Fruit fly (Drosophila melanogaster): Measurements from ENCODE around the gene CG10654.

CG10654 gene

DNA sequence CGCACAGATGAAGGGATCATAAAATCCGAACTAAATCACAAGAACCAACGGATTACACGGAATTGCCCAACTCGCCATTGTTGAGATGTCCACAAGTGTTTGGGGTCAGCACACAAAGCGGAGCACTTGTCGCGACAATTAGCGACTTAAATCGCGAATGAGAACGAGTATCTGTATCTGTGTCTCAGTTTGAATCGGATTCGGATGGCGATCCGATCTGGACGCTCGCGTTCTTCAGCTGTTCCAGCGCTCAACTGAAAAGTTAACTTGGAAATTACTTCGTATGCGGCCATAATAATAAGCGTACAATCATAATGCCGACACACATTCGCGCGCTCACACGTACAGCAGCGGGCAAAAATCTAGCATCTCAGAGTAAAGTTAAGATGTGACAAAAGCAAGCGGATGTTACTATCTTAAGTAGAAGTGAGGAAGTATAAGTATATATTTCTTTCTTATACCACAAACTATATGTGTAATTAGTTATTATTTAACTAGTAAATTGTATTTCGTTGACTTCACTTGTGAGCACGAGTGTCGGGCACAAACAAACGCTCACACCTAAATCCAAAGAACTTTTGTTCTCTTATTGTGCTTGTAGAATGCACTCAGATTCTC lies 17.1 kb downstream of the CG10654 start, which contains the start of gene CG10660 (continued):
- TF ChIP-seq twi (tag; optimal IDR thresholded peaks at IDR 0.05): peak; percentile 68
- TF ChIP-seq amos (GFP tag; IDR thresholded peaks at IDR 0.05; ENCODE audit: partially characterized antibody): no peak
- TF ChIP-seq seq (GFP tag; IDR thresholded peaks at IDR 0.05): peak; percentile 88
- no peak for TF ChIP-seq hkb (optimal IDR thresholded peaks at IDR 0.05)
- TF ChIP-seq hkb (GFP tag; IDR thresholded peaks at IDR 0.05): peak; percentile 95
- TF ChIP-seq CG2678 (tag; optimal IDR thresholded peaks at IDR 0.05): peak; percentile 86
- TF ChIP-seq dmrt11E (tag; optimal IDR thresholded peaks at IDR 0.05): peak; percentile 77
- peak; percentile 87 for TF ChIP-seq CG11695 (GFP tag; IDR thresholded peaks at IDR 0.05)
- TF ChIP-seq rib (GFP tag; IDR thresholded peaks at IDR 0.05): 0 out of 2 replicates have a peak, but pooled peaks have one; percentile 16
- peak; percentile 31 for TF ChIP-seq CG9609 (GFP tag; optimal IDR thresholded peaks at IDR 0.05)
- TF ChIP-seq CG11085 (GFP tag; IDR thresholded peaks at IDR 0.05): peak; percentile 60; the same call in 1 of the 2 replicates
- TF ChIP-seq Doc2 (GFP tag; IDR thresholded peaks at IDR 0.05): no peak
- TF ChIP-seq fd102C (GFP tag; optimal IDR thresholded peaks at IDR 0.05): no peak
- TF ChIP-seq CG8765 (GFP tag; IDR thresholded peaks at IDR 0.05): peak; percentile 42; the same call in 1 of the 2 replicates
- peak; percentile 66 for TF ChIP-seq Lhr (GFP tag; optimal IDR thresholded peaks at IDR 0.05)
- TF ChIP-seq Fer1 (GFP tag; optimal IDR thresholded peaks at IDR 0.05): peak; percentile 83
- no peak for TF ChIP-seq Doc3 (GFP tag; IDR thresholded peaks at IDR 0.05; ENCODE audit: partially characterized antibody)
- TF ChIP-seq CG11504 (tag; optimal IDR thresholded peaks at IDR 0.05): peak; percentile 93
- TF ChIP-seq Six4 (GFP tag; optimal IDR thresholded peaks at IDR 0.05): peak; percentile 66
- peak; percentile 69 for TF ChIP-seq Spps (tag; optimal IDR thresholded peaks at IDR 0.05)
- TF ChIP-seq HLH54F (GFP tag; optimal IDR thresholded peaks at IDR 0.05): peak; percentile 62
- no peak for TF ChIP-seq Opbp (GFP tag; IDR thresholded peaks at IDR 0.05; ENCODE audit: partially characterized antibody)
- TF ChIP-seq bowl (GFP tag; IDR thresholded peaks at IDR 0.05): peak; percentile 66; the same call in 1 of the 2 replicates
- TF ChIP-seq CG34224 (GFP tag; IDR thresholded peaks at IDR 0.05; ENCODE audit: partially characterized antibody): no peak
- TF ChIP-seq CG10979 (tag; optimal IDR thresholded peaks at IDR 0.05): peak; percentile 91
- peak; percentile 39 for TF ChIP-seq MESR4 (GFP tag; optimal IDR thresholded peaks at IDR 0.05)
- TF ChIP-seq slou (GFP tag; optimal IDR thresholded peaks at IDR 0.05): no peak
- peak; percentile 81 for TF ChIP-seq jing (GFP tag; optimal IDR thresholded peaks at IDR 0.05)
- peak; percentile 80 for TF ChIP-seq ttk (GFP tag; IDR thresholded peaks at IDR 0.05)
- TF ChIP-seq Sin3A (optimal IDR thresholded peaks at IDR 0.05): no peak
- TF ChIP-seq otp (GFP tag; IDR thresholded peaks at IDR 0.05): peak; percentile 91
- peak; percentile 22 for TF ChIP-seq CG15073 (GFP tag; optimal IDR thresholded peaks at IDR 0.05)
- TF ChIP-seq CTCF (GFP tag; optimal IDR thresholded peaks at IDR 0.05): peak; percentile 41
- TF ChIP-seq ERR (GFP tag; optimal IDR thresholded peaks at IDR 0.05): peak; percentile 10
- peak; percentile 63 for TF ChIP-seq croc (GFP tag; conservative IDR thresholded peaks at IDR 0.05)
- TF ChIP-seq fru (optimal IDR thresholded peaks at IDR 0.05): no peak
- no peak for TF ChIP-seq emc (GFP tag; optimal IDR thresholded peaks at IDR 0.05)
- TF ChIP-seq CG13123 (GFP tag; optimal IDR thresholded peaks at IDR 0.05): peak; percentile 27
- TF ChIP-seq fd3F (GFP tag; optimal IDR thresholded peaks at IDR 0.05): peak; percentile 76
- peak; percentile 57 for TF ChIP-seq CG3838 (GFP tag; optimal IDR thresholded peaks at IDR 0.05)
- no peak for TF ChIP-seq p53 (GFP tag; optimal IDR thresholded peaks at IDR 0.05)
- peak; percentile 90 for TF ChIP-seq salm (tag; optimal IDR thresholded peaks at IDR 0.05)
- peak; percentile 80 for TF ChIP-seq lbe (GFP tag; optimal IDR thresholded peaks at IDR 0.05)
- peak; percentile 94 for TF ChIP-seq unpg (GFP tag; optimal IDR thresholded peaks at IDR 0.05)
- TF ChIP-seq BtbVII (GFP tag; optimal IDR thresholded peaks at IDR 0.05): peak; percentile 64
- TF ChIP-seq Sry-δ (GFP tag; optimal IDR thresholded peaks at IDR 0.05): peak; percentile 8
- TF ChIP-seq toy (GFP tag; IDR thresholded peaks at IDR 0.05): 0 out of 2 replicates have a peak, but pooled peaks have one; percentile 44
- no peak for TF ChIP-seq cad (GFP tag; optimal IDR thresholded peaks at IDR 0.05)
- peak; percentile 35 for TF ChIP-seq CG4328 (GFP tag; optimal IDR thresholded peaks at IDR 0.05)
- peak; percentile 41 for TF ChIP-seq her (GFP tag; optimal IDR thresholded peaks at IDR 0.05)
- TF ChIP-seq pnt (GFP tag; optimal IDR thresholded peaks at IDR 0.05): peak; percentile 60
- TF ChIP-seq Hsf (GFP tag; optimal IDR thresholded peaks at IDR 0.05): peak; percentile 83
